Worm (Caenorhabditis elegans) whole organism, mixed stage, embryonic: Measurements from ENCODE around the gene bcs-1.

Source experiments
- blmp-1 ChIP-seq: fragments of 150-350 bp; optimal IDR thresholded peaks from 2 replicates; lab custom pipeline; 2014; ENCODE audit warnings: missing biosample characterization, missing genetic modification characterization
- mep-1 ChIP-seq: fragments of 150-350 bp; optimal IDR thresholded peaks from 2 replicates; lab custom pipeline; 2017; ENCODE audit warnings: missing biosample characterization, missing genetic modification reagents, missing genetic modification characterization, inconsistent platforms
- mls-2 ChIP-seq: sonication (generic microtip); optimal IDR thresholded peaks from 2 replicates; lab custom pipeline; 2016; ENCODE audit warnings: mild to moderate bottlenecking, missing genetic modification characterization, moderate library complexity, missing compliant biosample characterization
- nhr-28 ChIP-seq: fragments of 150-350 bp; optimal IDR thresholded peaks from 2 replicates; lab custom pipeline; 2014; ENCODE audit warnings: missing biosample characterization, missing genetic modification characterization
- pha-4 ChIP-seq: fragments of 150-350 bp; optimal IDR thresholded peaks from 2 replicates; lab custom pipeline; 2018; ENCODE audit warnings: missing biosample characterization, missing genetic modification reagents, missing genetic modification characterization
- snpc-4 ChIP-seq: fragments of 150-350 bp; optimal IDR thresholded peaks from 2 replicates; lab custom pipeline; 2014; ENCODE audit warnings: missing biosample characterization, missing genetic modification characterization
- unc-62 ChIP-seq: fragments of 150-350 bp; optimal IDR thresholded peaks from 2 replicates; lab custom pipeline; 2014; ENCODE audit warnings: missing biosample characterization, missing genetic modification reagents, missing genetic modification characterization
- zip-8 ChIP-seq: fragments of 150-350 bp; optimal IDR thresholded peaks from 2 replicates; lab custom pipeline; 2014; ENCODE audit warnings: missing biosample characterization, missing genetic modification characterization

DNA sequence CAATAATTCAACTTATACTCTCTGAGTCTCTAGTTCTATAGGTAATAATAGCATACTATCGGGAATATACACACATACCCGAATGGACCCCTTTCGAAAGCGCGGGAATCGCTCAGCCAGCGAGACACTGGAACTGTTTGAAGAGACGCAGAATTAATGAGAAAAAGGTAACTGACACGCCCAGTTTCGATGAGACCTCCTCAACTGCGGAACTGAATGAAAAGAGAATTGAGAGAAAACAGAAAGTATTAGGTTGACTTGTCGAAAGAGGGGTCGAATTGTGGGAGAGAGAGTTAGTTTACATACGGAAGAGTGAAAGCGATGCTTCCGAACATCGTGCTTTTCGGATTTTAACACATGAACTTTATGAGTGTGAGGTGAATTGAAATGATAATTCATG lies 38.9 kb upstream of the bcs-1 start:
- TF ChIP-seq blmp-1 (tag; lab: Kevin White, UChicago) = peak; percentile 62
- TF ChIP-seq snpc-4 = no peak
- peak; percentile 5 for TF ChIP-seq pha-4 (tag; lab: Kevin White, UChicago)
- no peak for TF ChIP-seq nhr-28 (tag; lab: Kevin White, UChicago)
- no peak for TF ChIP-seq mls-2 (tag; lab: Kevin White, UChicago)
- TF ChIP-seq zip-8 (tag; lab: Kevin White, UChicago) = no peak
- TF ChIP-seq mep-1 (tag; lab: Kevin White, UChicago) = no peak
- no peak for TF ChIP-seq unc-62
